Worm (Caenorhabditis elegans) whole organism, L2 larva: Measurements from ENCODE around the gene Y55F3AM.13.
A peak's percentile ranks its signal among the peaks of the same experiment; 100 is the strongest.

Experiments used
- alr-1 ChIP-seq: fragments of 150-350 bp; optimal IDR thresholded peaks from 2 replicates; lab custom pipeline; 2014; ENCODE audit warnings: missing biosample characterization, missing genetic modification characterization
- ceh-82 ChIP-seq: fragments of 150-350 bp; optimal IDR thresholded peaks from 2 replicates; lab custom pipeline; 2014; ENCODE audit warnings: missing biosample characterization, missing genetic modification characterization
- gmeb-1 ChIP-seq: fragments of 150-350 bp; optimal IDR thresholded peaks from 2 replicates; lab custom pipeline; 2014; ENCODE audit warnings: missing biosample characterization, missing genetic modification characterization
- lsy-2 ChIP-seq, 2 experiments: fragments of 150-350 bp in 1 of 2; sonication (generic microtip) in 1 of 2; optimal IDR thresholded peaks; 2 replicates each; lab custom pipeline; 2014 to 2017; ENCODE audit warnings: missing biosample characterization in 2 of 2, missing genetic modification characterization in 2 of 2
- mbf-1 ChIP-seq: sonication (generic microtip); optimal IDR thresholded peaks from 2 replicates; lab custom pipeline; 2017; ENCODE audit warnings: missing biosample characterization, missing genetic modification characterization
- nhr-12 ChIP-seq: fragments of 150-350 bp; optimal IDR thresholded peaks from 2 replicates; lab custom pipeline; 2014; ENCODE audit warnings: missing biosample characterization, missing genetic modification characterization
- nhr-237 ChIP-seq: fragments of 150-350 bp; optimal IDR thresholded peaks from 2 replicates; lab custom pipeline; 2014; ENCODE audit warnings: missing biosample characterization, missing genetic modification characterization
- nhr-77 ChIP-seq: fragments of 150-350 bp; optimal IDR thresholded peaks from 2 replicates; lab custom pipeline; 2014; ENCODE audit warnings: missing biosample characterization, missing genetic modification characterization
- skn-1 ChIP-seq: sonication (generic microtip); optimal IDR thresholded peaks from 2 replicates; lab custom pipeline; 2017; ENCODE audit warnings: missing biosample characterization, missing genetic modification characterization
- unc-62 ChIP-seq: fragments of 150-350 bp; optimal IDR thresholded peaks from 2 replicates; lab custom pipeline; 2014; ENCODE audit warnings: missing biosample characterization, missing genetic modification reagents, missing genetic modification characterization

DNA sequence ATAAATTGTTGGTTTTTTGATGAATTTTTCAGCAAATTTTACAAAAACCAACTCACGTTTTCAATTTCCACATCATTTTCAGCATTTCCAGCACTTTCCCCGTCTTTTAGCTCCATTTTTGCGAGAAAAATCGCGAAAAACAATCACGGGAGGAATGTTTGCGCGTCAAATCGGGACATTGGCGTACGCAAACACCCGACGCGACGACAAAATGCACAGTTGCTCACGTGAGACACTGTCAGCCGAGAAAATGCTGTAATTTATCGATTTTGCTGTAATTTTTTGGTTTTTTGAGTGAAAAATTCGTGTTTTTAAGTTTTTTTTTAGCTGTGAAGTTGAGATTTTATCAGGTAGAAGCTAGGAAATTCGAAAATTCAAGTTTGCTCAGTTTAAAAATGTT is 46.6 kb downstream of the Y55F3AM.13 start, which contains the start of gene Y55F3AM.9:
- TF ChIP-seq lsy-2 (tag; optimal IDR thresholded peaks at IDR 0.05; lab: Kevin White, UChicago): peak; percentile 33 to 76
- TF ChIP-seq unc-62 (GFP tag; lab: Kevin White, UChicago): no peak
- TF ChIP-seq gmeb-1 (tag; lab: Kevin White, UChicago): peak; percentile 34
- TF ChIP-seq nhr-77 (tag; lab: Kevin White, UChicago): no peak
- no peak for TF ChIP-seq ceh-82 (tag; lab: Kevin White, UChicago)
- no peak for TF ChIP-seq mbf-1 (tag; lab: Kevin White, UChicago)
- no peak for TF ChIP-seq nhr-12 (tag; lab: Kevin White, UChicago)
- TF ChIP-seq alr-1 (tag; lab: Kevin White, UChicago): no peak
- TF ChIP-seq nhr-237 (tag; lab: Kevin White, UChicago): no peak
- TF ChIP-seq skn-1 (tag; lab: Kevin White, UChicago): no peak
